Fruit fly (Drosophila melanogaster): ENCODE results near the gene if.

DNA sequence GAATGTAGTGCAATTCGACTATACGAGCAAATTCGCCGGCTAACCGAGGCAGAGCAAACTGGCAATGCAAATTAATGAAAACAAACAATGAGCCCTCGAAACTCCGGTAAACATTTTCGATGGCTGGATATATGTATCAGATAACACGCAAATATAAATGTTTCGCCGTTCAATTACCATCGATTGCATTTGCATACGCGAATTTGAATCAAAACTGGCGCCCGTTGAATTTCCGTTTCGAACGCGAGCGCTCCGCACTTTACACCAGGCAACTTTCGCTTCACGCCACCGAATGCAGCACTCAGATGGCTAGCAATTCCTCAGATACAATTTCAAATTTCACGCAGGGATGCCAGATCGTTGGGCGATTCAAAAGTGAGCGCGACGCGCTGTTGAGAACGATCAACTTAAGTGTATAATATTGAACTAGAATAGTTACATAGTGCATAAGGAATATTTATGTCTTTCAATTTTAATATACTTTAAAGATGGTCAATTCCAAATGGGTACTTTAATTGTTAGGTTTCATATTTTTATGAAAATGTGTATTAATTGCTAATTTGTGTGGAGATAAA, at the start of gene if:
- TF ChIP-seq CTCF (optimal IDR thresholded peaks at IDR 0.05), result no peak
- TF ChIP-seq CG8478 (optimal IDR thresholded peaks at IDR 0.05), result no peak

Measured in S2 (cell line).